Fruit fly (Drosophila melanogaster) whole organism, embryonic: ENCODE data around the gene CG13077.

Source experiments
- ATbp ChIP-seq: fragments of 200-800 bp; sonication (Bioruptor generic); optimal IDR thresholded peaks from 2 replicates; lab custom pipeline; 2017; ENCODE audit warnings: missing biosample characterization, mild to moderate bottlenecking, missing genetic modification characterization, missing genetic modification reagents
- Abd-B ChIP-seq: fragments of 200-800 bp; sonication (Bioruptor generic); optimal IDR thresholded peaks from 2 replicates; lab custom pipeline; 2018; ENCODE audit warnings: missing biosample characterization, mild to moderate bottlenecking, missing genetic modification characterization, moderate library complexity
- B-H2 ChIP-seq: fragments of 200-800 bp; sonication (Bioruptor generic); optimal IDR thresholded peaks from 2 replicates; lab custom pipeline; 2018; ENCODE audit warnings: missing biosample characterization, mild to moderate bottlenecking, missing genetic modification characterization
- CG12769 ChIP-seq: fragments of 200-800 bp; sonication (Bioruptor generic); optimal IDR thresholded peaks from 2 replicates; lab custom pipeline; 2019; ENCODE audit warnings: missing biosample characterization, mild to moderate bottlenecking, missing genetic modification characterization, moderate library complexity
- CG1529 ChIP-seq: fragments of 200-800 bp; sonication (Bioruptor generic); optimal IDR thresholded peaks from 3 replicates; lab custom pipeline; 2018; ENCODE audit warnings: missing biosample characterization, missing genetic modification characterization
- CG15601 ChIP-seq: fragments of 200-800 bp; sonication (Bioruptor generic); optimal IDR thresholded peaks from 3 replicates; lab custom pipeline; 2019; ENCODE audit warnings: missing biosample characterization, mild to moderate bottlenecking, missing genetic modification characterization, moderate library complexity
- CG16815 ChIP-seq: fragments of 200-800 bp; sonication (Bioruptor generic); optimal IDR thresholded peaks from 3 replicates; lab custom pipeline; 2017; ENCODE audit warnings: missing biosample characterization, mild to moderate bottlenecking, missing genetic modification characterization
- CG17568 ChIP-seq: fragments of 200-800 bp; sonication (Bioruptor generic); optimal IDR thresholded peaks from 2 replicates; lab custom pipeline; 2018; ENCODE audit warnings: missing biosample characterization, mild to moderate bottlenecking, missing genetic modification characterization, moderate library complexity
- CG17802 ChIP-seq: fragments of 200-800 bp; sonication (Bioruptor generic); optimal IDR thresholded peaks from 2 replicates; lab custom pipeline; 2018; ENCODE audit warnings: missing biosample characterization, mild to moderate bottlenecking, missing genetic modification characterization, moderate library complexity
- CG1792 ChIP-seq: fragments of 200-800 bp; sonication (Bioruptor generic); optimal IDR thresholded peaks from 2 replicates; lab custom pipeline; 2016; ENCODE audit warnings: missing biosample characterization, missing genetic modification characterization
- CG18011 ChIP-seq: fragments of 200-800 bp; sonication (Bioruptor generic); optimal IDR thresholded peaks from 2 replicates; lab custom pipeline; 2017; ENCODE audit warnings: missing biosample characterization, missing genetic modification characterization, mild to moderate bottlenecking, moderate library complexity, missing genotype
- CG2129 ChIP-seq: fragments of 200-800 bp; sonication (Bioruptor generic); IDR thresholded peaks from 2 replicates; pipeline ENCODE4 v1.3.6; 2022; ENCODE audit warnings: missing biosample characterization, missing genetic modification characterization; ENCODE audit not compliant: partially characterized antibody
- CG2889 ChIP-seq: fragments of 200-800 bp; sonication (Bioruptor generic); IDR thresholded peaks from 3 replicates; pipeline ENCODE4 v1.3.6; 2022; ENCODE audit warnings: missing biosample characterization, missing genetic modification characterization
- CG33557 ChIP-seq: fragments of 200-800 bp; sonication (Bioruptor generic); optimal IDR thresholded peaks from 2 replicates; lab custom pipeline; 2019; ENCODE audit warnings: missing biosample characterization, mild to moderate bottlenecking, missing genetic modification characterization, moderate library complexity
- CG4282 ChIP-seq: fragments of 200-800 bp; sonication (Bioruptor generic); optimal IDR thresholded peaks from 2 replicates; lab custom pipeline; 2016; ENCODE audit warnings: missing biosample characterization, missing genetic modification characterization
- CG43689 ChIP-seq: fragments of 200-800 bp; sonication (Bioruptor generic); IDR thresholded peaks from 2 replicates; pipeline ENCODE4 v1.3.6; 2022; ENCODE audit warnings: missing biosample characterization, missing genetic modification characterization
- CG4854 ChIP-seq: fragments of 200-800 bp; sonication (Bioruptor generic); optimal IDR thresholded peaks from 2 replicates; lab custom pipeline; 2016; ENCODE audit warnings: missing biosample characterization, missing genetic modification characterization, inconsistent platforms
- CG5245 ChIP-seq: fragments of 200-800 bp; sonication (Bioruptor generic); optimal IDR thresholded peaks from 3 replicates; lab custom pipeline; 2016; ENCODE audit warnings: missing biosample characterization, missing genetic modification characterization
- CG6254 ChIP-seq: fragments of 200-800 bp; sonication (Bioruptor generic); optimal IDR thresholded peaks from 3 replicates; lab custom pipeline; 2017; ENCODE audit warnings: mild to moderate bottlenecking, missing biosample characterization, missing genetic modification reagents, missing genetic modification characterization
- CG6689 ChIP-seq: fragments of 200-800 bp; sonication (Bioruptor generic); IDR thresholded peaks from 2 replicates; pipeline ENCODE4 v1.3.6; 2022; ENCODE audit warnings: missing biosample characterization, missing genetic modification characterization
- CG7372 ChIP-seq: fragments of 200-800 bp; sonication (Bioruptor generic); IDR thresholded peaks from 2 replicates; pipeline ENCODE4 v1.3.6; 2022; ENCODE audit warnings: missing biosample characterization, missing genetic modification characterization
- CG9817 ChIP-seq: fragments of 200-800 bp; sonication (Bioruptor generic); optimal IDR thresholded peaks from 2 replicates; lab custom pipeline; 2018; ENCODE audit warnings: missing biosample characterization, mild to moderate bottlenecking, missing genetic modification characterization, moderate library complexity
- CkIIα-i1 ChIP-seq: fragments of 200-800 bp; sonication (Bioruptor generic); IDR thresholded peaks from 2 replicates; pipeline ENCODE4 v1.3.6; 2022; ENCODE audit warnings: missing biosample characterization, missing genetic modification characterization
- Ets97D ChIP-seq: fragments of 200-800 bp; sonication (Bioruptor generic); optimal IDR thresholded peaks from 3 replicates; lab custom pipeline; 2016; ENCODE audit warnings: missing biosample characterization, missing genetic modification characterization
- Fer3 ChIP-seq: fragments of 200-800 bp; sonication (Bioruptor generic); optimal IDR thresholded peaks from 2 replicates; lab custom pipeline; 2018; ENCODE audit warnings: missing biosample characterization, mild to moderate bottlenecking, missing genetic modification characterization, moderate library complexity
- Gug ChIP-seq: fragments of 200-800 bp; sonication (Bioruptor generic); IDR thresholded peaks from 4 replicates; pipeline ENCODE4 v1.3.6; 2022; ENCODE audit warnings: missing biosample characterization, missing genetic modification characterization
- H15 ChIP-seq: fragments of 200-800 bp; sonication (Bioruptor generic); IDR thresholded peaks from 3 replicates; pipeline ENCODE4 v1.3.6; 2022; ENCODE audit warnings: missing biosample characterization, missing genetic modification characterization
- HLH54F ChIP-seq: fragments of 200-800 bp; sonication (Bioruptor generic); optimal IDR thresholded peaks from 3 replicates; lab custom pipeline; 2016; ENCODE audit warnings: missing biosample characterization, missing genetic modification characterization
- MESR4 ChIP-seq: fragments of 200-800 bp; sonication (Bioruptor generic); optimal IDR thresholded peaks from 2 replicates; lab custom pipeline; 2018; ENCODE audit warnings: missing biosample characterization, mild to moderate bottlenecking, missing genetic modification characterization, moderate library complexity
- Meics ChIP-seq: fragments of 200-800 bp; sonication (Bioruptor generic); optimal IDR thresholded peaks from 2 replicates; lab custom pipeline; 2017; ENCODE audit warnings: missing biosample characterization, mild to moderate bottlenecking, missing genetic modification characterization
- NC2α ChIP-seq: fragments of 200-800 bp; sonication (Bioruptor generic); optimal IDR thresholded peaks from 2 replicates; lab custom pipeline; 2016; ENCODE audit warnings: missing biosample characterization, missing genetic modification characterization
- Scr ChIP-seq: fragments of 200-800 bp; sonication (Bioruptor generic); IDR thresholded peaks from 2 replicates; pipeline ENCODE4 v1.3.6; 2022; ENCODE audit warnings: missing biosample characterization, missing genetic modification characterization; ENCODE audit not compliant: partially characterized antibody
- btn ChIP-seq: fragments of 200-800 bp; sonication (Bioruptor generic); optimal IDR thresholded peaks from 2 replicates; lab custom pipeline; 2016; ENCODE audit warnings: missing biosample characterization, missing genetic modification characterization
- caup ChIP-seq: fragments of 200-800 bp; sonication (Bioruptor generic); optimal IDR thresholded peaks from 3 replicates; lab custom pipeline; 2017; ENCODE audit warnings: missing biosample characterization, mild to moderate bottlenecking, missing genetic modification characterization, moderate library complexity; ENCODE audit not compliant: severe bottlenecking
- cg ChIP-seq: fragments of 200-800 bp; sonication (Bioruptor generic); optimal IDR thresholded peaks from 3 replicates; lab custom pipeline; 2019; ENCODE audit warnings: missing biosample characterization, mild to moderate bottlenecking, missing genetic modification characterization, moderate library complexity
- chif ChIP-seq, 2 experiments: fragments of 200-800 bp; sonication (Bioruptor generic); optimal IDR thresholded peaks; 3 replicates each; lab custom pipeline; 2016; ENCODE audit warnings: missing biosample characterization in 2 of 2, missing genetic modification characterization in 2 of 2
- chinmo ChIP-seq: fragments of 200-800 bp; sonication (Bioruptor generic); IDR thresholded peaks from 4 replicates; pipeline ENCODE4 v1.3.6; 2022; ENCODE audit warnings: missing biosample characterization, missing genetic modification characterization; ENCODE audit not compliant: partially characterized antibody
- croc ChIP-seq: fragments of 200-800 bp; sonication (Bioruptor generic); conservative IDR thresholded peaks from 3 replicates; pipeline ENCODE4 v1.3.6; 2022; ENCODE audit warnings: missing biosample characterization, missing genetic modification characterization
- dimm ChIP-seq: fragments of 200-800 bp; sonication (Bioruptor generic); IDR thresholded peaks from 2 replicates; pipeline ENCODE4 v1.3.6; 2022; ENCODE audit warnings: missing biosample characterization, missing genetic modification characterization
- dmrt11E ChIP-seq: fragments of 200-800 bp; sonication (Bioruptor generic); optimal IDR thresholded peaks from 3 replicates; lab custom pipeline; 2018; ENCODE audit warnings: missing biosample characterization, mild to moderate bottlenecking, missing genetic modification characterization, moderate library complexity
- lilli ChIP-seq: fragments of 200-800 bp; sonication (Bioruptor generic); optimal IDR thresholded peaks from 3 replicates; lab custom pipeline; 2016; ENCODE audit warnings: missing biosample characterization, missing genetic modification characterization
- org-1 ChIP-seq: fragments of 200-800 bp; sonication (Bioruptor generic); optimal IDR thresholded peaks from 2 replicates; lab custom pipeline; 2017; ENCODE audit warnings: missing biosample characterization, missing genetic modification characterization
- repo ChIP-seq: fragments of 200-800 bp; sonication (Bioruptor generic); optimal IDR thresholded peaks from 2 replicates; lab custom pipeline; 2016; ENCODE audit warnings: missing biosample characterization, missing genetic modification characterization
- sd ChIP-seq: fragments of 200-800 bp; sonication (Bioruptor generic); optimal IDR thresholded peaks from 3 replicates; lab custom pipeline; 2018; ENCODE audit warnings: missing biosample characterization, mild to moderate bottlenecking, missing genetic modification characterization, moderate library complexity
- sima ChIP-seq: fragments of 200-800 bp; sonication (Bioruptor generic); optimal IDR thresholded peaks from 2 replicates; lab custom pipeline; 2016; ENCODE audit warnings: missing biosample characterization, missing genetic modification characterization
- tio ChIP-seq: fragments of 200-800 bp; sonication (Bioruptor generic); optimal IDR thresholded peaks from 2 replicates; lab custom pipeline; 2017; ENCODE audit warnings: missing biosample characterization, missing genetic modification characterization, inconsistent platforms
- tup ChIP-seq: fragments of 200-800 bp; sonication (Bioruptor generic); optimal IDR thresholded peaks from 2 replicates; lab custom pipeline; 2016; ENCODE audit warnings: missing biosample characterization, mild to moderate bottlenecking, missing genetic modification characterization, moderate library complexity
- usp ChIP-seq: fragments of >200 bp; optimal IDR thresholded peaks from 2 replicates; lab custom pipeline; 2017; ENCODE audit warnings: missing biosample characterization, missing genetic modification characterization

CG13077 gene

DNA sequence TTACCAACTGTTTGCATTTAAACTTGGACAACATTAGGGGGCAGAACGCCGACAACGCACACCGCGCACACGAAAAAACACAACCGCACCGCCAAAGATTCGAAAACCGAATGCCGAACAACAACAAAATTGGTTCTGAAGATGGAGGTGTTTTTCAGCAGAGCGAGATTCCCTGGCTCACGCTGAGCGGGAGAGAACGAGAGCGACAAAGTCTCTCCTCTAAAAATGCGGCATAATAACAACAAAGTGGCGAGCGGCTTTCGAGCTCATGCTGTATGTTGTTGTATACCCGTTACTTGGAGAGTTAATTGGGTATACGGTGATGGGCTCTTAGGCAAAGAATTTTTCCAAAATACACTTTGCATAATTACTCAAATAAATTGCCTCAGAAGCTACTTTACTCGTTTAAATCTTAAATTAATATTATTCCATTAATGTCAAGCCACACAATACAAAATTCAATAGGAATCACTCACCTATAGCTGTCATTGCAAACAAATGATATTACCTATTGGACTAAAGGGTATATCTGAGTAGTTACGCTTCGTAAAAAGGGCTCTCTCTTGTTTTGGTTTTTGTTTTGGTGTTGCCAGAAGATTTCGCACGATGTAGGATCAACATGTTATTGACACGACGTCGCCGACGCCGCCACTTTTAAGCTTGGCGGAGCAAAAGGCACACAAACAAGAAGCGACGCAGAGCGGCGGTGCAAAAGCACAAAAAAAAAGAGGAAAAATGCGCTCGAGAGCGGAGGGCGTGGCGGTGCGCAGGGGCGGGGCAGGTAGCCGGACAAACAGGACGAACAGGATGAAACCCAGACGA, 7.0 kb downstream of the CG13077 start (continued):
- TF ChIP-seq CG6689 (GFP tag; lab: Robert Waterston, UW) = peak; percentile 71
- TF ChIP-seq CG33557 (GFP tag; lab: Kevin White, UChicago) = peak; percentile 27
- peak; percentile 62 for TF ChIP-seq caup (GFP tag; lab: Kevin White, UChicago)
- no peak for TF ChIP-seq dimm (GFP tag; lab: Robert Waterston, UW)
- peak; percentile 48 for TF ChIP-seq CG5245 (GFP tag; lab: Kevin White, UChicago)
- TF ChIP-seq CG17802 (tag; lab: Kevin White, UChicago) = no peak
- TF ChIP-seq repo (GFP tag; lab: Kevin White, UChicago) = no peak
- TF ChIP-seq sd (tag; lab: Kevin White, UChicago) = no peak
- peak in 1 of 2 experiments; percentile 55 for TF ChIP-seq chif (GFP tag; optimal IDR thresholded peaks at IDR 0.05; lab: Kevin White, UChicago)
- TF ChIP-seq ATbp (GFP tag; lab: Kevin White, UChicago) = peak; percentile 26
- peak; percentile 68 for TF ChIP-seq CG6254
- 0 out of 4 replicates have a peak, but pooled peaks have one; percentile 55 for TF ChIP-seq chinmo (GFP tag; lab: Robert Waterston, UW)
- no peak for TF ChIP-seq CG2889 (GFP tag; lab: Robert Waterston, UW)
- no peak for TF ChIP-seq CG4282 (GFP tag; lab: Kevin White, UChicago)
- no peak for TF ChIP-seq MESR4 (GFP tag; lab: Kevin White, UChicago)
- TF ChIP-seq CG18011 = peak; percentile 27
- peak; percentile 66 for TF ChIP-seq Fer3 (tag; lab: Kevin White, UChicago)
- peak; percentile 32 for TF ChIP-seq Ets97D
- no peak for TF ChIP-seq btn (GFP tag; lab: Kevin White, UChicago)
- TF ChIP-seq org-1 (GFP tag; lab: Kevin White, UChicago) = peak; percentile 61
- TF ChIP-seq CG1792 (GFP tag; lab: Kevin White, UChicago) = no peak
- TF ChIP-seq usp (GFP tag; lab: Kevin White, UChicago) = no peak
- TF ChIP-seq CG15601 (tag; lab: Kevin White, UChicago) = peak; percentile 57
- no peak for TF ChIP-seq sima (GFP tag; lab: Kevin White, UChicago)
- TF ChIP-seq NC2α (GFP tag; lab: Kevin White, UChicago) = no peak
- peak; percentile 79 for TF ChIP-seq Meics (GFP tag; lab: Kevin White, UChicago)
- TF ChIP-seq tio (GFP tag; lab: Kevin White, UChicago) = peak; percentile 63
- peak; percentile 49 for TF ChIP-seq Abd-B (GFP tag; lab: Kevin White, UChicago)
- TF ChIP-seq CG16815 = peak; percentile 43
- TF ChIP-seq B-H2 (GFP tag; lab: Kevin White, UChicago) = no peak
- TF ChIP-seq H15 = no peak
- no peak for TF ChIP-seq Scr (GFP tag; lab: Robert Waterston, UW)
- TF ChIP-seq CG17568 (GFP tag; lab: Kevin White, UChicago) = peak; percentile 43
- peak; percentile 35; the same call in 1 of the 4 replicates for TF ChIP-seq Gug (GFP tag; lab: Robert Waterston, UW)
- no peak for TF ChIP-seq CG43689 (GFP tag; lab: Robert Waterston, UW)
- no peak for TF ChIP-seq CG2129 (GFP tag; lab: Robert Waterston, UW)
- no peak for TF ChIP-seq CG1529 (GFP tag; lab: Kevin White, UChicago)
- 0 out of 2 replicates have a peak, but pooled peaks have one; percentile 6 for TF ChIP-seq CG7372 (GFP tag; lab: Robert Waterston, UW)
- TF ChIP-seq CG9817 (tag; lab: Kevin White, UChicago) = peak; percentile 48
- TF ChIP-seq lilli (GFP tag; lab: Kevin White, UChicago) = peak; percentile 87
- TF ChIP-seq CG12769 = peak; percentile 78
- peak; percentile 48 for TF ChIP-seq dmrt11E (tag; lab: Kevin White, UChicago)
- TF ChIP-seq CkIIα-i1 (GFP tag; lab: Robert Waterston, UW) = no peak
- TF ChIP-seq CG4854 (GFP tag; lab: Kevin White, UChicago) = peak; percentile 51
- peak; percentile 20 for TF ChIP-seq tup (GFP tag; lab: Kevin White, UChicago)
- peak; percentile 71 for TF ChIP-seq HLH54F (GFP tag; lab: Kevin White, UChicago)
- no peak for TF ChIP-seq cg
- TF ChIP-seq croc (GFP tag; lab: Robert Waterston, UW) = no peak
